Worm (Caenorhabditis elegans): ENCODE measurements around the gene msp-56.

msp-56 gene

DNA sequence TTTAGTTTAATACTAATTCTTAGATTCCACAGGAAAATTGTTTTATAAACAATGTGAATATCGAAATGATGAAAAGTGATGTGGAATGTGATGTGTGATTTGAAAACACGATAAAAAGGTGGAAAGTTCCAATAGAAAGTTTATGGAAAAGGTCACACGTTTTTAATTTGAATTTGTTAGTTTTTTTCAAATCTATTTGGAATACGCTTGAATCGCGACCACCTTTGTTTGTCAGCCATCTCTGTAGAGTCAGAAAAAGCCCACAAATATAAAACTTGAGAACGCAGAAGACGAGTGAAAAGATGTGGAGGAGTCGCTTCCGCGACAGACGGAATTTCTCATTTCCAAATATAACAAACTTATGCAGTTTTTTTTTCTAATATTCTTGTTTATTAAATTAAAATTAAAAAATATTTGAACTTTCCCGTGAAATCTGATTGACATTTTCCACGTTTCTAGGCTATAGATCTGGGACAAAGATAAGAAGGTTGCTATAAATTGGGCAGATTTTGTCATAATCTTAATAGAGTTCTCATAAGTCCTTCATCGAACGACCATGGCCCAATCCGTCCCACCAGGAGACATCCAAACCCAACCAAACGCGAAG is at the start of gene msp-56, which contains the start of gene kin-24:
Gene msp-56, plus strand, starts transcription at position 557 of the 607 bp plus-strand sequence.
Gene kin-24, minus strand, starts transcription at position 101 of the 607 bp plus-strand sequence.
- no peak for TF ChIP-seq him-1 (tag; optimal IDR thresholded peaks at IDR 0.05)
- TF ChIP-seq W03F9.2 (tag; optimal IDR thresholded peaks at IDR 0.05), result no peak
- TF ChIP-seq dao-5 (tag; optimal IDR thresholded peaks at IDR 0.05), result no peak

- no peak for TF ChIP-seq W03F9.2 (tag; optimal IDR thresholded peaks at IDR 0.05)
- TF ChIP-seq him-1 (tag; optimal IDR thresholded peaks at IDR 0.05), result no peak
- TF ChIP-seq dao-5 (tag; optimal IDR thresholded peaks at IDR 0.05), result no peak
Observed at ce11 chrIV:9795250-9795649, 46.1 kb upstream of the msp-56 start.

DNA sequence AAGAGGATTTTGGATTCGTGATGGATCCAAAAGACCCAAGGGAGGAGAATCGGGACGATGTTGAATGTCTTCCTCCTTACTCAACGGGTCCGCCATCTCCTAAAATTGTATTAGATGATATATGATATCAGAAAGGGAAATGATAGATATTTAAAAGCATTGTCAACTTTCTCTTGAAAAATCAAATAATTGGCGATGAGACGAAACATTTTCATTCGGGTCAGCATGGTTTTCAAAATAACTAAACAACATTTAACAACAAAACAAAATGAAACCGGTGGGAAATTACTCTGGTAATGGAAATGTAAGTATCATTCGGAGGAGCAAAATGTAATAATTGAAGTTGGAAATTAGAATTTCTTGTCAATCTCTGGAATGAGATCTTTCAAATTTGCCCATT is 44.8 kb upstream of the msp-56 start, which contains the start of gene pis-1:
Gene pis-1, minus strand, starts transcription at position 101 of the 400 bp plus-strand sequence.
- TF ChIP-seq dao-5 (tag; optimal IDR thresholded peaks at IDR 0.05), result no peak
- no peak for TF ChIP-seq him-1 (tag; optimal IDR thresholded peaks at IDR 0.05)
- no peak for TF ChIP-seq W03F9.2 (tag; optimal IDR thresholded peaks at IDR 0.05)

ce11 chrIV:9797304-9798003 is 43.9 kb upstream of the msp-56 start, which contains the start of gene T13F2.2:
Gene T13F2.2, minus strand, starts transcription at chrIV:9797354.
- TF ChIP-seq dao-5 (tag; optimal IDR thresholded peaks at IDR 0.05), result no peak
- no peak for TF ChIP-seq him-1 (tag; optimal IDR thresholded peaks at IDR 0.05)
- no peak for TF ChIP-seq W03F9.2 (tag; optimal IDR thresholded peaks at IDR 0.05)

DNA sequence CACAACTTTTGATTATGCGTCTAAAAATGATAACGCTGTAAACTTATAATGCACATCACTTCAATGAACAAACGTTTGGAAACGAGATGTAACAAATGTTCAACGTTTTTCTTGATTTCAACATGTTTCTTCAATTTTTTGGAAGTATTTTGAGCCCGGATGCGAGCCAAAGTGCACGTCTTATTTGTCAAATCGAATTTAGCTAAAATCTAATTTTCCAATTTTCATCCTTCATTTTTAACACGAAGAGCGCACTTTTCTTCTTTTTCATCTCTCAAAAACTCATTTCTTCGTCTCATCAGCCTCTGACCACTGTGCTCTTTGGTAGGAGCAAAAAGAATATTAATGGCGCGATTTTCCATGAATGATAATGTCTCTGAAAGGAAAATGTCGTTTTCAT is 43.0 kb upstream of the msp-56 start:
- TF ChIP-seq dao-5 (tag; optimal IDR thresholded peaks at IDR 0.05) (no peak), him-1 (tag; optimal IDR thresholded peaks at IDR 0.05) (no peak), W03F9.2 (tag; optimal IDR thresholded peaks at IDR 0.05) (no peak)

ce11 chrIV:9799129-9799528 is 42.2 kb upstream of the msp-56 start, which contains the start of gene fat-4:
Gene fat-4, plus strand, starts transcription at chrIV:9799429.
- TF ChIP-seq W03F9.2 (tag; optimal IDR thresholded peaks at IDR 0.05) (no peak), him-1 (tag; optimal IDR thresholded peaks at IDR 0.05) (no peak), dao-5 (tag; optimal IDR thresholded peaks at IDR 0.05) (no peak)

DNA sequence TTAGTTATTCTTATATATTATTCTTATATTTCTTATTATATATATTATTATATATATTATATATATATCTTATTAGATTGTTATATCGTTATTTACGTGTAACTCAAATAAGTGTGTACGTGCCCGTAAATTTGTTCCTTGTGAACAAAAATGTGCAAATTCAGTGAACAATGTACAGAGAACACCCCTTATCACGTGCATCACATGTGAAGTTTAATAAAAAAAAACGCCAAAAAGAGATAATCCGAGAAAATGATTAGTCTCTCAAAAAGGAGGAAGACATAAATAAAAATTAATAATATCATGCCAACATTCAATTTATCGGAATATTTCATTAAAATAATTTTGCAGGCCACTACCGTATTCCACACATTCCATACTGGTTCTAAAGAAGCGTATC is 41.7 kb upstream of the msp-56 start:
- TF ChIP-seq dao-5 (tag; optimal IDR thresholded peaks at IDR 0.05) (no peak), W03F9.2 (tag; optimal IDR thresholded peaks at IDR 0.05) (no peak), him-1 (tag; optimal IDR thresholded peaks at IDR 0.05) (no peak)

DNA sequence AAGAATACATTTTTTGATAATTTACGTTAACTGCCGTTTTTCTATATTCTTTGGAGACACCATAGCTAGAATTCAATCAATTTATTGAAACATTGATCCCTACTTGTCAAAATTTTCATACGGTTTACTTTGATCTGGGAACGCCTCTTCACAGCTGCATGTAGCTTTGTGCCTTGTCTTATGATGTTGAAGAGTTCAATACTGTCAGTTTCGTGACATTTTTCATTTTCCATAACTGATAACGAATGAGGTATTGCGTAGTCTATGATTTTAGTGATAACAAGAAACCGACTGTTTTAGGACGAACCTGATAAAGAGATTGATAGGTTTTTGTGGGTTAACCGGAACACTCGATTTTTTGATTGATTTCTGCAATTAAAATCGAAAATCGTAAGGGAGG is 39.9 kb upstream of the msp-56 start:
- TF ChIP-seq dao-5 (tag; optimal IDR thresholded peaks at IDR 0.05) (no peak), W03F9.2 (tag; optimal IDR thresholded peaks at IDR 0.05) (peak; percentile 2)

DNA sequence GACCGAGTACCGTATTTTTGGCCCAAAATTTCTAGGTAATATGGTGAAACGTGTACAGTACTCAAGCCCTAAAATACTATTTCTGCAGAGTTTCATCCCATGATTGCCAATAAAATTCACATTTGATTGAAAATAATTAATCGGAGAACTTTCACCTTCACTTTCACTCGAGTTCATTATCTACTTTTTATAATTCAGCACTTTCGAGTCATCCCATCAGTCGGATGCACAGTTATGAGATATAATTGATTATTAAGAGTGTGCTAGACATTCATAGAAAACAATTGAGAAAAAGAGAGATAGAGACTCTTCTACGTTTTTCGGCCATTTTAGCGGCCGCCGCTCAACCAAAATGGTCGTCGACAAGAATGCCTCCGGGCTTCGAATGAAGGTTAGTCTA is 38.6 kb upstream of the msp-56 start, which contains the start of gene fat-3:
Gene fat-3, plus strand, starts transcription at position 313 of the 400 bp plus-strand sequence.
- TF ChIP-seq dao-5 (tag; optimal IDR thresholded peaks at IDR 0.05), result no peak
- no peak for TF ChIP-seq him-1 (tag; optimal IDR thresholded peaks at IDR 0.05)
- no peak for TF ChIP-seq W03F9.2 (tag; optimal IDR thresholded peaks at IDR 0.05)

- TF ChIP-seq dao-5 (tag; optimal IDR thresholded peaks at IDR 0.05), result no peak
- TF ChIP-seq W03F9.2 (tag; optimal IDR thresholded peaks at IDR 0.05), result peak; percentile 25
Observed at ce11 chrIV:9803544-9803943, 37.8 kb upstream of the msp-56 start.

- no peak for TF ChIP-seq dao-5 (tag; optimal IDR thresholded peaks at IDR 0.05)
- no peak for TF ChIP-seq W03F9.2 (tag; optimal IDR thresholded peaks at IDR 0.05)
- TF ChIP-seq him-1 (tag; optimal IDR thresholded peaks at IDR 0.05), result no peak
Observed at ce11 chrIV:9810633-9811032, 30.7 kb upstream of the msp-56 start, which contains the start of gene dct-15. Gene dct-15, minus strand, starts transcription at chrIV:9810733.

ce11 chrIV:9811487-9811886 is 29.9 kb upstream of the msp-56 start:
- TF ChIP-seq dao-5 (tag; optimal IDR thresholded peaks at IDR 0.05), result no peak
- TF ChIP-seq W03F9.2 (tag; optimal IDR thresholded peaks at IDR 0.05), result no peak
- no peak for TF ChIP-seq him-1 (tag; optimal IDR thresholded peaks at IDR 0.05)

DNA sequence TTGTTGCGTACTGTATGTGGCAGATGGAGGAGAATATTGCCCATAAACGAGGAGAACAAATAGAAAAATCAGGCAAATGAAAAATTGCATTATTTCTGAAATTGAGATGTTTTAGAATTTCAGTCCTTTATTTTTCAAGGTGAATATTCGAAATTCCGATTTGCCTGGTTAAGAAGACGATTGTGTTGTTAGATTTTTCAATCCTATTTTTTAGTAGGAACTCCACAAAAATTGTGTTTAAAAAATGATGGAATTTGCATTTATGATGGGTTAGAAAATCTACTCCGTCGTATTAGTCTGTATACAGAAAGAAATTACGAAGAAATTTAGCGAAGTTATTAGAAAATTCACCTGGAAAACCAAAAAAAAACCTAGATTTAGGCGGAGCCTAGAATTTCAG is 25.9 kb upstream of the msp-56 start, which contains the start of gene egl-20:
Gene egl-20, minus strand, starts transcription at position 101 of the 400 bp plus-strand sequence.
- TF ChIP-seq him-1 (tag; optimal IDR thresholded peaks at IDR 0.05) (no peak), W03F9.2 (tag; optimal IDR thresholded peaks at IDR 0.05) (no peak), dao-5 (tag; optimal IDR thresholded peaks at IDR 0.05) (no peak)

DNA sequence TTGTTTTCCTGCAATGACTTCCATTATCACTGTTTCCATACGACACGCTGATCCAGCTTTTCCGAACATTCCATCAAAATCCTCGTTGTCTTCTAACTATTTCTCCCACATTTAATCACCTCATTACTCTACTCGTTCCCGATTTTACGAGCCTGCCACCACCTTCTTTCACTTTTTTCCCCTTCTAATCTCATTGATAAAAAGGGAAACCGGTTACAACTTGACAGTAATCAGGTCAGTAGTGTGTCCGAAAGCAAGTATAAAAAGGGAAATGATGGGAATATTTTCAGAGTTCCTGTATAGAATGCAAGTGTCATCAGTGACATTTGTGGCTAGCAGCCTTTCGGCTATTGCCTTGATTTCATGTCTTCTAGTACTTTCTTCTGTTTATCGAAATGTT is 19.7 kb upstream of the msp-56 start, which contains the start of gene col-123:
Gene col-123, plus strand, starts transcription at position 301 of the 400 bp plus-strand sequence.
- TF ChIP-seq W03F9.2 (tag; optimal IDR thresholded peaks at IDR 0.05) (no peak), dao-5 (tag; optimal IDR thresholded peaks at IDR 0.05) (no peak), him-1 (tag; optimal IDR thresholded peaks at IDR 0.05) (no peak)

All from whole organism, L4/young adult.